Fruit fly (Drosophila melanogaster) whole organism, embryonic: ENCODE measurements around the gene pim.
A peak's percentile ranks its signal among the peaks of the same experiment; 100 is the strongest.

Source experiments
- CG10267 ChIP-seq: fragments of 200-800 bp; sonication (Bioruptor generic); optimal IDR thresholded peaks from 2 replicates; lab custom pipeline; 2018; ENCODE audit warnings: missing biosample characterization, mild to moderate bottlenecking, missing genetic modification characterization, moderate library complexity
- CG10366 ChIP-seq: fragments of 200-800 bp; sonication (Bioruptor generic); IDR thresholded peaks from 2 replicates; pipeline ENCODE4 v1.3.6; 2022; ENCODE audit warnings: missing biosample characterization, missing genetic modification characterization
- CG10654 ChIP-seq: fragments of 200-800 bp; sonication (Bioruptor generic); optimal IDR thresholded peaks from 2 replicates; lab custom pipeline; 2016; ENCODE audit warnings: missing biosample characterization, missing genetic modification characterization
- CG10959 ChIP-seq: fragments of 200-800 bp; sonication (Bioruptor generic); IDR thresholded peaks from 2 replicates; pipeline ENCODE4 v1.3.6; 2022; ENCODE audit warnings: missing biosample characterization, missing genetic modification characterization
- CG11723 ChIP-seq: fragments of 200-800 bp; sonication (Bioruptor generic); optimal IDR thresholded peaks from 2 replicates; lab custom pipeline; 2017; ENCODE audit warnings: missing biosample characterization, mild to moderate bottlenecking, missing genetic modification characterization
- CG12236 ChIP-seq: fragments of 200-800 bp; sonication (Bioruptor generic); optimal IDR thresholded peaks from 2 replicates; lab custom pipeline; 2016; ENCODE audit warnings: missing biosample characterization, missing genetic modification characterization
- CG13894 ChIP-seq: fragments of 200-800 bp; sonication (Bioruptor generic); optimal IDR thresholded peaks from 3 replicates; lab custom pipeline; 2018; ENCODE audit warnings: missing biosample characterization, mild to moderate bottlenecking, missing genetic modification characterization, moderate library complexity
- CG14710 ChIP-seq: fragments of 200-800 bp; sonication (Bioruptor generic); optimal IDR thresholded peaks from 3 replicates; lab custom pipeline; 2019; ENCODE audit warnings: missing biosample characterization, mild to moderate bottlenecking, missing genetic modification characterization, moderate library complexity
- CG14965 ChIP-seq: fragments of 200-800 bp; sonication (Bioruptor generic); optimal IDR thresholded peaks from 2 replicates; lab custom pipeline; 2016; ENCODE audit warnings: missing biosample characterization, missing genetic modification characterization, borderline replicate concordance
- CG1529 ChIP-seq: fragments of 200-800 bp; sonication (Bioruptor generic); optimal IDR thresholded peaks from 3 replicates; lab custom pipeline; 2018; ENCODE audit warnings: missing biosample characterization, missing genetic modification characterization
- CG1603 ChIP-seq: fragments of 200-800 bp; sonication (Bioruptor generic); optimal IDR thresholded peaks from 2 replicates; lab custom pipeline; 2019; ENCODE audit warnings: missing biosample characterization, mild to moderate bottlenecking, missing genetic modification characterization, moderate library complexity
- CG16779 ChIP-seq: fragments of 200-800 bp; sonication (Bioruptor generic); IDR thresholded peaks from 2 replicates; pipeline ENCODE4 v1.3.6; 2022; ENCODE audit warnings: missing biosample characterization, missing genetic modification characterization
- CG17829 ChIP-seq: fragments of 200-800 bp; optimal IDR thresholded peaks from 2 replicates; lab custom pipeline; 2019; ENCODE audit warnings: missing biosample characterization, mild to moderate bottlenecking, missing genetic modification characterization, moderate library complexity
- CG1792 ChIP-seq: fragments of 200-800 bp; sonication (Bioruptor generic); optimal IDR thresholded peaks from 2 replicates; lab custom pipeline; 2016; ENCODE audit warnings: missing biosample characterization, missing genetic modification characterization
- CG18011 ChIP-seq: fragments of 200-800 bp; sonication (Bioruptor generic); optimal IDR thresholded peaks from 2 replicates; lab custom pipeline; 2017; ENCODE audit warnings: missing biosample characterization, missing genetic modification characterization, mild to moderate bottlenecking, moderate library complexity, missing genotype
- CG18599 ChIP-seq: fragments of 200-800 bp; sonication (Bioruptor generic); optimal IDR thresholded peaks from 3 replicates; lab custom pipeline; 2017; ENCODE audit warnings: missing biosample characterization, missing genetic modification characterization, mild to moderate bottlenecking, moderate library complexity, missing genetic modification reagents
- CG2120 ChIP-seq: fragments of 200-800 bp; sonication (Bioruptor generic); optimal IDR thresholded peaks from 3 replicates; lab custom pipeline; 2016; ENCODE audit warnings: missing biosample characterization, missing genetic modification characterization
- CG2678 ChIP-seq: fragments of 200-800 bp; sonication (Bioruptor generic); optimal IDR thresholded peaks from 3 replicates; lab custom pipeline; 2019; ENCODE audit warnings: missing biosample characterization, mild to moderate bottlenecking, missing genetic modification characterization, moderate library complexity
- CG2875 ChIP-seq: fragments of 200-800 bp; sonication (Bioruptor generic); optimal IDR thresholded peaks from 2 replicates; lab custom pipeline; 2017; ENCODE audit warnings: missing biosample characterization, mild to moderate bottlenecking, missing genetic modification characterization, missing genetic modification reagents
- CG31224 ChIP-seq: fragments of 200-800 bp; sonication (Bioruptor generic); IDR thresholded peaks from 2 replicates; pipeline ENCODE4 v1.3.6; 2022; ENCODE audit warnings: missing biosample characterization, missing genetic modification characterization
- CG3407 ChIP-seq: fragments of 200-800 bp; sonication (Bioruptor generic); optimal IDR thresholded peaks from 2 replicates; lab custom pipeline; 2018; ENCODE audit warnings: missing biosample characterization, mild to moderate bottlenecking, missing genetic modification characterization
- CG4730 ChIP-seq: fragments of 200-800 bp; sonication (Bioruptor generic); IDR thresholded peaks from 2 replicates; pipeline ENCODE4 v1.3.6; 2022; ENCODE audit warnings: missing biosample characterization, missing genetic modification characterization
- CG6813 ChIP-seq: fragments of 200-800 bp; sonication (Bioruptor generic); optimal IDR thresholded peaks from 2 replicates; lab custom pipeline; 2017; ENCODE audit warnings: missing biosample characterization, missing genetic modification characterization, mild to moderate bottlenecking, moderate library complexity, missing genetic modification reagents
- CG7372 ChIP-seq: fragments of 200-800 bp; sonication (Bioruptor generic); IDR thresholded peaks from 2 replicates; pipeline ENCODE4 v1.3.6; 2022; ENCODE audit warnings: missing biosample characterization, missing genetic modification characterization
- GATAe ChIP-seq: fragments of 200-800 bp; sonication (Bioruptor generic); conservative IDR thresholded peaks from 2 replicates; pipeline ENCODE4 v1.3.6; 2022; ENCODE audit warnings: missing biosample characterization, missing genetic modification characterization
- Lim3 ChIP-seq: fragments of 200-800 bp; sonication (Bioruptor generic); IDR thresholded peaks from 2 replicates; pipeline ENCODE4 v1.3.6; 2022; ENCODE audit warnings: missing biosample characterization, missing genetic modification characterization
- MTF-1 ChIP-seq: fragments of 200-800 bp; sonication (Bioruptor generic); optimal IDR thresholded peaks from 2 replicates; lab custom pipeline; 2018; ENCODE audit warnings: missing biosample characterization, mild to moderate bottlenecking, missing genetic modification characterization, borderline replicate concordance
- Myb ChIP-seq: fragments of 200-800 bp; sonication (Bioruptor generic); optimal IDR thresholded peaks from 2 replicates; lab custom pipeline; 2016; ENCODE audit warnings: missing biosample characterization, missing genetic modification characterization
- Optix ChIP-seq: fragments of 200-800 bp; sonication (Bioruptor generic); IDR thresholded peaks from 3 replicates; pipeline ENCODE4 v1.3.6; 2022; ENCODE audit warnings: missing biosample characterization, missing genetic modification characterization
- Rx ChIP-seq: fragments of 200-800 bp; sonication (Bioruptor generic); IDR thresholded peaks from 2 replicates; pipeline ENCODE4 v1.3.6; 2022; ENCODE audit warnings: missing biosample characterization, missing genetic modification characterization
- Six4 ChIP-seq: fragments of 200-800 bp; sonication (Bioruptor generic); optimal IDR thresholded peaks from 2 replicates; lab custom pipeline; 2016; ENCODE audit warnings: missing biosample characterization, missing genetic modification characterization
- ap ChIP-seq: fragments of 200-800 bp; sonication (Bioruptor generic); IDR thresholded peaks from 2 replicates; pipeline ENCODE4 v1.3.6; 2022; ENCODE audit warnings: missing biosample characterization, missing genetic modification characterization
- bab2 ChIP-seq: fragments of 200-800 bp; sonication (Bioruptor generic); optimal IDR thresholded peaks from 2 replicates; lab custom pipeline; 2016; ENCODE audit warnings: missing biosample characterization, missing genetic modification characterization
- corto ChIP-seq: fragments of 200-800 bp; sonication (Bioruptor generic); optimal IDR thresholded peaks from 2 replicates; lab custom pipeline; 2016; ENCODE audit warnings: missing biosample characterization, mild to moderate bottlenecking, missing genetic modification characterization, moderate library complexity
- crc ChIP-seq: fragments of 200-800 bp; sonication (Bioruptor generic); optimal IDR thresholded peaks from 2 replicates; lab custom pipeline; 2016; ENCODE audit warnings: missing biosample characterization, missing genetic modification characterization
- da ChIP-seq: fragments of 200-800 bp; sonication (Bioruptor generic); optimal IDR thresholded peaks from 2 replicates; lab custom pipeline; 2016; ENCODE audit warnings: missing biosample characterization, missing genetic modification characterization
- fru ChIP-seq: fragments of >200 bp; optimal IDR thresholded peaks from 2 replicates; lab custom pipeline; 2017
- fu2 ChIP-seq: fragments of 200-800 bp; sonication (Bioruptor generic); optimal IDR thresholded peaks from 2 replicates; lab custom pipeline; 2016; ENCODE audit warnings: missing biosample characterization, missing genetic modification characterization
- grau ChIP-seq: fragments of 200-800 bp; optimal IDR thresholded peaks from 3 replicates; lab custom pipeline; 2019; ENCODE audit warnings: missing biosample characterization, mild to moderate bottlenecking, missing genetic modification characterization, moderate library complexity
- h ChIP-seq: fragments of >200 bp; optimal IDR thresholded peaks from 2 replicates; lab custom pipeline; 2017
- kay ChIP-seq: fragments of 200-800 bp; sonication (Bioruptor generic); optimal IDR thresholded peaks from 2 replicates; lab custom pipeline; 2016; ENCODE audit warnings: missing biosample characterization, missing genetic modification characterization
- lilli ChIP-seq: fragments of 200-800 bp; sonication (Bioruptor generic); optimal IDR thresholded peaks from 3 replicates; lab custom pipeline; 2016; ENCODE audit warnings: missing biosample characterization, missing genetic modification characterization
- luna ChIP-seq: fragments of 200-800 bp; sonication (Bioruptor generic); optimal IDR thresholded peaks from 2 replicates; lab custom pipeline; 2016; ENCODE audit warnings: missing biosample characterization, missing genetic modification characterization
- mirr ChIP-seq: fragments of 200-800 bp; sonication (Bioruptor generic); optimal IDR thresholded peaks from 3 replicates; lab custom pipeline; 2018; ENCODE audit warnings: missing biosample characterization, mild to moderate bottlenecking, missing genetic modification characterization
- nom ChIP-seq: fragments of 200-800 bp; sonication (Bioruptor generic); optimal IDR thresholded peaks from 2 replicates; lab custom pipeline; 2017; ENCODE audit warnings: missing biosample characterization, missing genetic modification characterization, mild to moderate bottlenecking, moderate library complexity, missing genetic modification reagents
- p53 ChIP-seq: fragments of 200-800 bp; sonication (Bioruptor generic); optimal IDR thresholded peaks from 2 replicates; lab custom pipeline; 2016; ENCODE audit warnings: missing biosample characterization, missing genetic modification characterization
- rib ChIP-seq: fragments of 200-800 bp; sonication (Bioruptor generic); IDR thresholded peaks from 2 replicates; pipeline ENCODE4 v1.3.6; 2022; ENCODE audit warnings: missing biosample characterization, missing genetic modification characterization
- sd ChIP-seq: fragments of 200-800 bp; sonication (Bioruptor generic); optimal IDR thresholded peaks from 3 replicates; lab custom pipeline; 2018; ENCODE audit warnings: missing biosample characterization, mild to moderate bottlenecking, missing genetic modification characterization, moderate library complexity
- slbo ChIP-seq: fragments of 200-800 bp; sonication (Bioruptor generic); IDR thresholded peaks from 2 replicates; pipeline ENCODE4 v1.3.6; 2022; ENCODE audit warnings: missing biosample characterization, missing genetic modification characterization
- tgo ChIP-seq: fragments of 200-800 bp; sonication (Bioruptor generic); IDR thresholded peaks from 3 replicates; pipeline ENCODE4 v1.3.6; 2022; ENCODE audit warnings: missing biosample characterization, missing genetic modification characterization
- trh ChIP-seq: fragments of 200-800 bp; sonication (Bioruptor generic); optimal IDR thresholded peaks from 2 replicates; lab custom pipeline; 2016; ENCODE audit warnings: missing biosample characterization, missing genetic modification characterization
- unc-4 ChIP-seq: fragments of 200-800 bp; sonication (Bioruptor generic); IDR thresholded peaks from 2 replicates; pipeline ENCODE4 v1.3.6; 2022; ENCODE audit warnings: missing biosample characterization, missing genetic modification characterization; ENCODE audit not compliant: partially characterized antibody
- z ChIP-seq: fragments of 200-800 bp; sonication (Bioruptor generic); IDR thresholded peaks from 3 replicates; pipeline ENCODE4 v1.3.6; 2022; ENCODE audit warnings: missing biosample characterization, missing genetic modification characterization

The pim gene

dm6 chr2L:10366525-10366924 is 3.7 kb downstream of the pim start, which contains the start of gene CG5056 (continued):
- TF ChIP-seq p53 (GFP tag; lab: Kevin White, UChicago) = no peak
- peak; percentile 47 for TF ChIP-seq CG17829
- no peak for TF ChIP-seq Six4 (GFP tag; lab: Kevin White, UChicago)
- no peak for TF ChIP-seq Myb
- TF ChIP-seq fru (lab: Kevin White, UChicago) = no peak
- TF ChIP-seq CG12236 (GFP tag; lab: Kevin White, UChicago) = no peak
- TF ChIP-seq fu2 = no peak
- no peak for TF ChIP-seq CG3407 (GFP tag; lab: Kevin White, UChicago)
- TF ChIP-seq CG11723 (GFP tag; lab: Kevin White, UChicago) = peak; percentile 87
- TF ChIP-seq tgo (GFP tag; lab: Robert Waterston, UW) = no peak
- TF ChIP-seq slbo (GFP tag; lab: Robert Waterston, UW) = peak; percentile 43; the same call in 1 of the 2 replicates
- TF ChIP-seq CG13894 = no peak
- no peak for TF ChIP-seq CG18599
- TF ChIP-seq unc-4 (GFP tag; lab: Robert Waterston, UW) = no peak
- no peak for TF ChIP-seq kay (GFP tag; lab: Kevin White, UChicago)
- no peak for TF ChIP-seq Rx
- no peak for TF ChIP-seq CG18011 (GFP tag; lab: Kevin White, UChicago)
- TF ChIP-seq rib (GFP tag; lab: Robert Waterston, UW) = no peak
- TF ChIP-seq da = no peak
- no peak for TF ChIP-seq mirr (GFP tag; lab: Kevin White, UChicago)
- TF ChIP-seq CG10959 = no peak
- TF ChIP-seq CG31224 (GFP tag; lab: Robert Waterston, UW) = no peak
- TF ChIP-seq crc (GFP tag; lab: Kevin White, UChicago) = no peak
- no peak for TF ChIP-seq CG10366 (GFP tag; lab: Robert Waterston, UW)
- TF ChIP-seq CG1792 (GFP tag; lab: Kevin White, UChicago) = no peak
- no peak for TF ChIP-seq CG10654 (GFP tag; lab: Kevin White, UChicago)
- TF ChIP-seq trh = no peak
- no peak for TF ChIP-seq h
- TF ChIP-seq corto = no peak
- TF ChIP-seq CG1529 = no peak
- no peak for TF ChIP-seq lilli (GFP tag; lab: Kevin White, UChicago)
- TF ChIP-seq CG14710 = peak; percentile 65
- no peak for TF ChIP-seq ap (GFP tag; lab: Robert Waterston, UW)
- TF ChIP-seq bab2 (GFP tag; lab: Kevin White, UChicago) = no peak
- no peak for TF ChIP-seq CG2120 (GFP tag; lab: Kevin White, UChicago)
- TF ChIP-seq nom (GFP tag; lab: Kevin White, UChicago) = peak; percentile 44
- TF ChIP-seq z = no peak
- no peak for TF ChIP-seq CG2875 (GFP tag; lab: Kevin White, UChicago)
- TF ChIP-seq CG4730 = no peak
- peak; percentile 34 for TF ChIP-seq grau (tag; lab: Kevin White, UChicago)
- TF ChIP-seq CG16779 (GFP tag; lab: Robert Waterston, UW) = no peak
- TF ChIP-seq Lim3 = no peak
- TF ChIP-seq CG14965 = no peak
- TF ChIP-seq luna = no peak
- TF ChIP-seq GATAe = no peak
- no peak for TF ChIP-seq sd (tag; lab: Kevin White, UChicago)
- TF ChIP-seq CG6813 (GFP tag; lab: Kevin White, UChicago) = no peak
- TF ChIP-seq Optix (GFP tag; lab: Robert Waterston, UW) = no peak
- peak; percentile 100 for TF ChIP-seq CG1603 (tag; lab: Kevin White, UChicago)
- TF ChIP-seq MTF-1 (GFP tag; lab: Kevin White, UChicago) = no peak
- TF ChIP-seq CG7372 = no peak
- TF ChIP-seq CG2678 (tag; lab: Kevin White, UChicago) = no peak
- TF ChIP-seq CG10267 (tag; lab: Kevin White, UChicago) = peak; percentile 57
